Worm (Caenorhabditis elegans) whole organism, young adult: ENCODE data around the gene C30H6.12.

Experiments used
- B0261.1 ChIP-seq: sonication (generic microtip); optimal IDR thresholded peaks from 2 replicates; lab custom pipeline; 2016; ENCODE audit warnings: mild to moderate bottlenecking, missing genetic modification characterization, moderate library complexity, missing compliant biosample characterization
- F55B11.4 ChIP-seq: sonication (generic microtip); optimal IDR thresholded peaks from 2 replicates; lab custom pipeline; 2016; ENCODE audit warnings: missing compliant biosample characterization, missing genetic modification characterization, borderline replicate concordance; ENCODE audit not compliant: insufficient read depth
- F57C9.4 ChIP-seq: sonication (generic microtip); optimal IDR thresholded peaks from 2 replicates; lab custom pipeline; 2017; ENCODE audit warnings: mild to moderate bottlenecking, missing genetic modification characterization, missing compliant biosample characterization
- K11D2.4 ChIP-seq: fragments of 200-800 bp; sonication (Bioruptor generic); IDR thresholded peaks from 2 replicates; pipeline ENCODE4 v1.3.6; 2022; ENCODE audit warnings: missing genetic modification reagents, missing genetic modification characterization, missing compliant biosample characterization
- K12H6.12 ChIP-seq: fragments of 200-800 bp; sonication (Bioruptor generic); optimal IDR thresholded peaks from 2 replicates; lab custom pipeline; 2018; ENCODE audit warnings: mild to moderate bottlenecking, missing genetic modification characterization, missing compliant biosample characterization
- T26A5.8 ChIP-seq: sonication (generic microtip); optimal IDR thresholded peaks from 2 replicates; lab custom pipeline; 2016; ENCODE audit warnings: missing genetic modification characterization, missing compliant biosample characterization
- Y79H2A.3 ChIP-seq: fragments of 200-800 bp; sonication (Bioruptor generic); conservative IDR thresholded peaks from 2 replicates; pipeline ENCODE4 v1.3.6; 2022; ENCODE audit warnings: missing genetic modification reagents, missing genetic modification characterization, missing compliant biosample characterization
- Y95B8A.8 ChIP-seq: fragments of 200-800 bp; sonication (Bioruptor generic); IDR thresholded peaks from 2 replicates; pipeline ENCODE4 v1.3.6; 2022; ENCODE audit warnings: missing genetic modification reagents, missing genetic modification characterization, missing compliant biosample characterization
- attf-5 ChIP-seq: fragments of 200-800 bp; sonication (Bioruptor generic); optimal IDR thresholded peaks from 2 replicates; lab custom pipeline; 2018; ENCODE audit warnings: mild to moderate bottlenecking, missing genetic modification characterization, missing compliant biosample characterization
- attf-6 ChIP-seq: fragments of 200-800 bp; sonication (Bioruptor generic); IDR thresholded peaks from 2 replicates; pipeline ENCODE4 v1.3.6; 2022; ENCODE audit warnings: missing genetic modification reagents, missing genetic modification characterization, missing compliant biosample characterization
- bed-2 ChIP-seq: fragments of 200-800 bp; sonication (Bioruptor generic); IDR thresholded peaks from 2 replicates; pipeline ENCODE4 v1.3.6; 2022; ENCODE audit warnings: missing genetic modification reagents, missing genetic modification characterization, missing compliant biosample characterization
- ceh-91 ChIP-seq: fragments of 200-800 bp; sonication (Bioruptor generic); IDR thresholded peaks from 2 replicates; pipeline ENCODE4 v1.3.6; 2022; ENCODE audit warnings: missing genetic modification reagents, missing genetic modification characterization, missing compliant biosample characterization
- chd-7 ChIP-seq: sonication (generic microtip); optimal IDR thresholded peaks from 2 replicates; lab custom pipeline; 2016; ENCODE audit warnings: mild to moderate bottlenecking, missing genetic modification characterization, moderate library complexity, missing compliant biosample characterization
- die-1 ChIP-seq: sonication (generic microtip); optimal IDR thresholded peaks from 2 replicates; lab custom pipeline; 2016; ENCODE audit warnings: missing genotype, mild to moderate bottlenecking, missing genetic modification characterization, missing compliant biosample characterization
- dpff-1 ChIP-seq: sonication (generic microtip); optimal IDR thresholded peaks from 2 replicates; lab custom pipeline; 2017; ENCODE audit warnings: mild to moderate bottlenecking, missing genetic modification characterization, missing compliant biosample characterization
- egrh-3 ChIP-seq: fragments of 200-800 bp; sonication (Bioruptor generic); IDR thresholded peaks from 2 replicates; pipeline ENCODE4 v1.3.6; 2022; ENCODE audit warnings: missing genetic modification reagents, missing genetic modification characterization, missing compliant biosample characterization
- hlh-12 ChIP-seq: sonication (generic microtip); optimal IDR thresholded peaks from 2 replicates; lab custom pipeline; 2016; ENCODE audit warnings: missing genetic modification characterization, missing compliant biosample characterization
- hlh-26 ChIP-seq: fragments of 200-800 bp; sonication (Bioruptor generic); conservative IDR thresholded peaks from 2 replicates; pipeline ENCODE4 v1.3.6; 2022; ENCODE audit warnings: missing genetic modification reagents, missing genetic modification characterization, missing compliant biosample characterization
- hmg-1.2 ChIP-seq: fragments of 200-800 bp; sonication (Bioruptor generic); IDR thresholded peaks from 2 replicates; pipeline ENCODE4 v1.3.6; 2022; ENCODE audit warnings: missing genetic modification reagents, missing genetic modification characterization, missing compliant biosample characterization
- hrde-1 ChIP-seq: sonication (generic microtip); optimal IDR thresholded peaks from 2 replicates; lab custom pipeline; 2016; ENCODE audit warnings: missing genetic modification characterization, mild to moderate bottlenecking, missing compliant biosample characterization, moderate library complexity, missing genotype, missing genetic modification reagents, borderline replicate concordance
- lin-40 ChIP-seq: sonication (generic microtip); optimal IDR thresholded peaks from 2 replicates; lab custom pipeline; 2016; ENCODE audit warnings: missing genetic modification characterization, mild to moderate bottlenecking, missing compliant biosample characterization, missing genotype, missing genetic modification reagents
- madf-6 ChIP-seq: fragments of 200-800 bp; sonication (Bioruptor generic); IDR thresholded peaks from 2 replicates; pipeline ENCODE4 v1.3.6; 2022; ENCODE audit warnings: missing genetic modification reagents, missing genetic modification characterization, missing compliant biosample characterization
- mel-28 ChIP-seq: sonication (generic microtip); optimal IDR thresholded peaks from 2 replicates; lab custom pipeline; 2016; ENCODE audit warnings: borderline replicate concordance, mild to moderate bottlenecking, missing genetic modification characterization, missing compliant biosample characterization
- mes-4 ChIP-seq: sonication (generic microtip); optimal IDR thresholded peaks from 2 replicates; lab custom pipeline; 2016; ENCODE audit warnings: missing genotype, missing genetic modification characterization, missing compliant biosample characterization
- mxl-1 ChIP-seq: sonication (generic microtip); optimal IDR thresholded peaks from 2 replicates; lab custom pipeline; 2016; ENCODE audit warnings: missing genetic modification characterization, missing compliant biosample characterization
- nhr-179 ChIP-seq: sonication (generic microtip); optimal IDR thresholded peaks from 2 replicates; lab custom pipeline; 2016; ENCODE audit warnings: mild to moderate bottlenecking, missing genetic modification characterization, missing compliant biosample characterization
- pha-4 ChIP-seq: fragments of 150-350 bp; sonication (generic microtip); optimal IDR thresholded peaks from 2 replicates; lab custom pipeline; 2014; ENCODE audit warnings: missing biosample characterization, missing genetic modification reagents, missing genetic modification characterization
- rpc-1 ChIP-seq, 2 experiments: fragments of 150-350 bp in 1 of 2; sonication (generic microtip) in 1 of 2; optimal IDR thresholded peaks; 2 replicates each; lab custom pipeline; 2014 to 2018; ENCODE audit warnings: missing biosample characterization in 1 of 2, missing genetic modification characterization in 1 of 2, missing genetic modification reagents in 1 of 2, missing genotype in 1 of 2
- snpc-1.1 ChIP-seq: sonication (generic microtip); optimal IDR thresholded peaks from 2 replicates; lab custom pipeline; 2017; ENCODE audit warnings: missing genetic modification characterization, mild to moderate bottlenecking, missing compliant biosample characterization, antibody characterized with exemption, moderate library complexity, missing genotype, missing genetic modification reagents; ENCODE audit not compliant: insufficient read depth
- snpc-3.4 ChIP-seq: sonication (generic microtip); optimal IDR thresholded peaks from 2 replicates; lab custom pipeline; 2017; ENCODE audit warnings: missing genetic modification characterization, mild to moderate bottlenecking, missing compliant biosample characterization, antibody characterized with exemption, moderate library complexity, missing genotype, missing genetic modification reagents
- somi-1 ChIP-seq: fragments of 200-800 bp; sonication (Bioruptor generic); optimal IDR thresholded peaks from 2 replicates; lab custom pipeline; 2018; ENCODE audit warnings: mild to moderate bottlenecking, missing genetic modification characterization, missing compliant biosample characterization
- sptf-2 ChIP-seq: fragments of 200-800 bp; sonication (Bioruptor generic); optimal IDR thresholded peaks from 2 replicates; lab custom pipeline; 2018; ENCODE audit warnings: mild to moderate bottlenecking, missing genetic modification characterization, missing compliant biosample characterization
- tbp1 ChIP-seq: fragments of 200-800 bp; sonication (Bioruptor generic); optimal IDR thresholded peaks from 2 replicates; lab custom pipeline; 2018; ENCODE audit warnings: mild to moderate bottlenecking, missing genetic modification characterization, missing compliant biosample characterization
- unc-130 ChIP-seq: sonication (generic microtip); optimal IDR thresholded peaks from 2 replicates; lab custom pipeline; 2016; ENCODE audit warnings: missing genetic modification reagents, missing genetic modification characterization, missing compliant biosample characterization
- unc-62 ChIP-seq: fragments of 150-350 bp; optimal IDR thresholded peaks from 2 replicates; lab custom pipeline; 2014; ENCODE audit warnings: missing biosample characterization, missing genetic modification reagents, missing genetic modification characterization
- ztf-18 ChIP-seq: sonication (generic microtip); optimal IDR thresholded peaks from 2 replicates; lab custom pipeline; 2016; ENCODE audit warnings: missing genotype, mild to moderate bottlenecking, missing genetic modification characterization, missing compliant biosample characterization
- ztf-25 ChIP-seq: fragments of 200-800 bp; sonication (Bioruptor generic); IDR thresholded peaks from 2 replicates; pipeline ENCODE4 v1.3.6; 2022; ENCODE audit warnings: missing genetic modification reagents, missing genetic modification characterization, missing compliant biosample characterization
- ztf-3 ChIP-seq: fragments of 200-800 bp; sonication (Bioruptor generic); optimal IDR thresholded peaks from 2 replicates; lab custom pipeline; 2018; ENCODE audit warnings: mild to moderate bottlenecking, missing genetic modification characterization, missing compliant biosample characterization

Gene C30H6.12

DNA sequence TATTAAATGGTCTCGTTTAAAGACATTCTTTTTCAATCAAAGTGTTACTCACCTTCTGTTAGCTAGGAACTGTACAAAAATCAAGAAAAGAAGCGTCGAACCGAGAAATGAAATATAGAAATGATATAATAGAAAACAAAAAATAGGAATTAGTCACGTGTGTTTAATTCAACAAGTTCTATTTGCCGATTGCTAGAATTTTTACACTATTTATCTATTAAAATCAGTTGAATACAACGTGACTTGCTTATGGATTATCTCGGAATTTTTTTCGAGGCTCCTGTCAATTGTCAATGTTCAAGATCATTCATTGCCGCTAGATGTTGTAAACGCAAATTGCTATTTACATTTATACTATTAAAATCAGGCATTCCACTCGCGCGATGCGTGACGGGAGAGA lies 15.9 kb upstream of the C30H6.12 start, which contains the start of gene zipt-17:
Gene zipt-17, minus strand, starts transcription at position 101 of the 400 bp plus-strand sequence.
- TF ChIP-seq die-1 (tag; lab: Kevin White, UChicago) (no peak), F55B11.4 (tag; lab: Kevin White, UChicago) (no peak), nhr-179 (tag; lab: Kevin White, UChicago) (no peak), tbp1 (GFP tag; lab: Kevin White, UChicago) (no peak), hlh-26 (GFP tag; lab: Robert Waterston, UW) (no peak), hlh-12 (tag; lab: Kevin White, UChicago) (no peak), dpff-1 (tag; lab: Kevin White, UChicago) (no peak), snpc-1.1 (no peak), mel-28 (tag; lab: Kevin White, UChicago) (no peak), K12H6.12 (tag; lab: Kevin White, UChicago) (no peak), attf-5 (no peak), unc-62 (GFP tag; lab: Kevin White, UChicago) (no peak)
- TF ChIP-seq, all 124 proteins: peak for 0

DNA sequence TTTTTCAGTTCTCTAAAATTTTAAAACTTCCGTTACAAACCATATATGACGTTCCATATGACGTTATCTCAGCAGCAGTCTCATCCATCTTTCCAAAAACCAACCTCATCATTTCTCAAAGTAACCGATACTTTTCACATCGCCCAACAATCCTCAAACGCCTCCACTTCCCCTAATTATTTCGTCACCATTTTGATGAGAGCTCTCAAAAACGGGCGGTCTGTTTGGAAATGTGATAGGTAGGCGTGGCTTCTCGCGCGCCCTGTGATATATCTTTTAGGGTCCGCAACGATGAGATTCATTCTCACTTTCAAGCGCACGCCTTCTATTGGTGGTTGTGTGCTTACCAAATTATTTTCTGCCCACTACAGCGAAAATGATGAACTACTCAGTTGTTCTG lies 14.9 kb upstream of the C30H6.12 start, which contains the start of gene trh-1:
Gene trh-1, plus strand, starts transcription at position 301 of the 400 bp plus-strand sequence.
- TF ChIP-seq F57C9.4 (tag; lab: Kevin White, UChicago), result no peak
- TF ChIP-seq K11D2.4 (GFP tag; lab: Robert Waterston, UW), result no peak
- TF ChIP-seq mes-4 (tag; lab: Kevin White, UChicago), result no peak
- TF ChIP-seq snpc-3.4 (tag; lab: Kevin White, UChicago), result no peak
- TF ChIP-seq B0261.1 (tag; lab: Kevin White, UChicago), result no peak
- TF ChIP-seq ztf-3, result no peak
- no peak for TF ChIP-seq bed-2
- TF ChIP-seq die-1 (tag; lab: Kevin White, UChicago), result no peak
- no peak for TF ChIP-seq somi-1 (GFP tag; lab: Kevin White, UChicago)
- TF ChIP-seq Y95B8A.8 (GFP tag; lab: Robert Waterston, UW), result no peak
- no peak for TF ChIP-seq ceh-91 (GFP tag; lab: Robert Waterston, UW)
- no peak for TF ChIP-seq T26A5.8
- no peak for TF ChIP-seq egrh-3 (GFP tag; lab: Robert Waterston, UW)
- TF ChIP-seq unc-130 (GFP tag; lab: Kevin White, UChicago), result no peak
- TF ChIP-seq ztf-18, result no peak
- TF ChIP-seq Y79H2A.3, result no peak
- TF ChIP-seq sptf-2 (GFP tag; lab: Kevin White, UChicago), result no peak
- no peak for TF ChIP-seq lin-40 (tag; lab: Kevin White, UChicago)
- TF ChIP-seq ztf-25, result no peak

DNA sequence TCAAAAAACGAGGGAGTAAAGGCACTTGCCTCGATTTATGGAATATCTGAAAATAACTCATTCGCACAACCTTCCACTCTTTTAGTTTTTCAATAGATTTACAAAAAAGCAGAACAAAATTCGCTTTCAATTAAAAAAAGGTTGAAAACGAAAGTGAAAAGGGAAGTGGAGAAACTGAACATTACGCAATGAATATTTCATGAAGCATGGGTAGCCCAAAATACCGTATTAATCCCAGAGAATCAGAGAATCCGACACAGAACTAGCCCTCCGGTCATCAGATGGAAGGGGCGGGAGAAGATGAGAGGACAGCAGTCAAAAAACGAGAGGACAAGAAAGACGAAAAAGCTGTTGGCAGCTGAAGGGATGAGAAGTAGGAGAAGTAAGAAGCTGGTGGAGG lies 11.7 kb upstream of the C30H6.12 start, which contains the start of gene C30H6.5:
Gene C30H6.5, plus strand, starts transcription at position 301 of the 400 bp plus-strand sequence.
- TF ChIP-seq mxl-1 (tag; lab: Kevin White, UChicago) (no peak), hrde-1 (tag; lab: Kevin White, UChicago) (no peak), K11D2.4 (GFP tag; lab: Robert Waterston, UW) (no peak), rpc-1 (optimal IDR thresholded peaks at IDR 0.05; lab: Kevin White, UChicago) (no peak), rpc-1 (tag; optimal IDR thresholded peaks at IDR 0.05; lab: Kevin White, UChicago) (no peak), tbp1 (GFP tag; lab: Kevin White, UChicago) (no peak), ztf-18 (no peak), hmg-1.2 (GFP tag; lab: Robert Waterston, UW) (no peak)

DNA sequence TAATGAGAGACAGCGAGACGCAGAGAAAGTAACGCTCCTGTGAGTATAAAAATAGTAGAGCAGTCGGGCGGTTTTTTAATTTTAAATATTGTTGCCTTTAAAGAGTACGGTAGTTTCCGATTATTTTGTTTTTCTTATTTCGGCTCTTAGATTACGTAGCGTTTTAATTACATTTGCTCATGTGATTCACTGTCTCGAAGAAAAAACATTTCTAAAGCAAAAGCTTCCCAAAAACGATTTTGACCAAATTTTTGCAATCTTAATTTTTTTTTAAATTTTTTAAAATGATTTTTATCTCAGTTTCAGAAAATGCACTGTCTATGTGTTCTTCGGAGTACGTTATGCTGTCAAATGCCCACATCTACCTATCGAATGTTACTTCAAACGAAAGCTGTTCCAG lies 7.0 kb upstream of the C30H6.12 start, which contains the start of gene haf-1:
Gene haf-1, plus strand, starts transcription at position 301 of the 400 bp plus-strand sequence.
- TF ChIP-seq egrh-3 (GFP tag; lab: Robert Waterston, UW), result no peak
- TF ChIP-seq attf-6 (GFP tag; lab: Robert Waterston, UW), result no peak
- TF ChIP-seq pha-4 (tag; lab: Kevin White, UChicago), result no peak
- TF ChIP-seq B0261.1 (tag; lab: Kevin White, UChicago), result no peak
- TF ChIP-seq madf-6 (GFP tag; lab: Robert Waterston, UW), result no peak
- no peak for TF ChIP-seq mxl-1 (tag; lab: Kevin White, UChicago)
- TF ChIP-seq chd-7 (tag; lab: Kevin White, UChicago), result no peak
